Worm (Caenorhabditis elegans) whole organism, midembryonic: ENCODE results near the gene W09G12.10.

Source experiments
- T22C8.4 ChIP-seq: fragments of 200-800 bp; sonication (Bioruptor generic); IDR thresholded peaks from 2 replicates; pipeline ENCODE4 v1.3.6; 2022; ENCODE audit warnings: missing genetic modification characterization, missing compliant biosample characterization
- flt-1 ChIP-seq: fragments of 200-800 bp; sonication (Bioruptor generic); IDR thresholded peaks from 2 replicates; pipeline ENCODE4 v1.3.6; 2022; ENCODE audit warnings: missing genetic modification characterization, missing compliant biosample characterization
- klf-2 ChIP-seq: fragments of 200-800 bp; sonication (Bioruptor generic); conservative IDR thresholded peaks from 2 replicates; pipeline ENCODE4 v1.3.6; 2022; ENCODE audit warnings: missing genetic modification reagents, missing genetic modification characterization, missing compliant biosample characterization
- med-1 ChIP-seq: sonication (generic microtip); optimal IDR thresholded peaks from 2 replicates; lab custom pipeline; 2017; ENCODE audit warnings: missing genetic modification characterization, mild to moderate bottlenecking, missing compliant biosample characterization, antibody characterized with exemption, missing genetic modification reagents; ENCODE audit not compliant: insufficient read depth
- tab-1 ChIP-seq: fragments of 200-800 bp; sonication (Bioruptor generic); IDR thresholded peaks from 2 replicates; pipeline ENCODE4 v1.3.6; 2022; ENCODE audit warnings: missing genetic modification characterization, missing compliant biosample characterization
- ztf-23 ChIP-seq: fragments of 200-800 bp; sonication (Bioruptor generic); IDR thresholded peaks from 2 replicates; pipeline ENCODE4 v1.3.6; 2022; ENCODE audit warnings: missing genetic modification reagents, missing genetic modification characterization, missing compliant biosample characterization
- ztf-29 ChIP-seq: fragments of 200-800 bp; sonication (Bioruptor generic); IDR thresholded peaks from 2 replicates; pipeline ENCODE4 v1.3.6; 2022; ENCODE audit warnings: missing genetic modification reagents, missing genetic modification characterization, missing compliant biosample characterization

- no peak for TF ChIP-seq klf-2
- TF ChIP-seq ztf-23 (GFP tag; lab: Robert Waterston, UW): no peak
- TF ChIP-seq T22C8.4: no peak
- TF ChIP-seq ztf-29 (GFP tag; lab: Robert Waterston, UW): no peak
- no peak for TF ChIP-seq tab-1 (GFP tag; lab: Robert Waterston, UW)
- TF ChIP-seq flt-1 (GFP tag; lab: Robert Waterston, UW): no peak
- TF ChIP-seq med-1 (GFP tag; lab: Kevin White, UChicago): no peak
Observed at ce11 chrIV:1177683-1178082, 43.4 kb downstream of the W09G12.10 start, which contains the start of gene Y104H12D.2.
